Worm (Caenorhabditis elegans): ENCODE measurements around the gene C06A6.4.

DNA sequence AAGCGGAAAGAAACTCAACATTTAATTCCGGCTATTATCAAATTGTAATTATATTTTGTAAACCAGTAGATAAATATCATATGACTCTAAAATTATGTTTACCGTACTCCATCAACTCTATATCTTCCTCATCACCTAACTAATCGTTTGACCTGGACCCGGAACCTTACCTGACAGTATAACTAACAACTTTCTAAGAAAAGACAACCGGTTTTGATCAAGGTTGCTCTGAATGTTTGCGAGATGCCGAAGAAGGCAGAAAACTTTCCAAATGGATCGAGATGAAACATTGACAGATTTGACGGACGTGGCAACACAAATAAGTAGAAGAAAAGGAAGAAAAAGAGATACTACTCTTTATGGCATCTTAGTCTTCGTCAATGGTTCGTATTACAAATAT, 4.4 kb downstream of the C06A6.4 start:
- no peak for TF ChIP-seq aha-1 (tag; optimal IDR thresholded peaks at IDR 0.05)
- no peak for TF ChIP-seq fkh-10 (GFP tag; optimal IDR thresholded peaks at IDR 0.05)
- TF ChIP-seq fos-1 (tag; optimal IDR thresholded peaks at IDR 0.05) = no peak
- TF ChIP-seq lsy-2 (tag; optimal IDR thresholded peaks at IDR 0.05) = peak in 1 of 2 experiments; percentile 31
- no peak for TF ChIP-seq nhr-28 (tag; optimal IDR thresholded peaks at IDR 0.05)
- peak; percentile 24 for TF ChIP-seq blmp-1 (tag; optimal IDR thresholded peaks at IDR 0.05)
- no peak for TF ChIP-seq nhr-11 (tag; optimal IDR thresholded peaks at IDR 0.05)
- TF ChIP-seq nhr-85 (tag) = peak; percentile 94
- TF ChIP-seq snpc-4 (tag; optimal IDR thresholded peaks at IDR 0.05) = no peak
- TF ChIP-seq vab-15 (tag; optimal IDR thresholded peaks at IDR 0.05) = no peak

Measured in whole organism, L1 larva.